Worm (Caenorhabditis elegans): ENCODE data around the gene zfp-2.

zfp-2 gene

DNA sequence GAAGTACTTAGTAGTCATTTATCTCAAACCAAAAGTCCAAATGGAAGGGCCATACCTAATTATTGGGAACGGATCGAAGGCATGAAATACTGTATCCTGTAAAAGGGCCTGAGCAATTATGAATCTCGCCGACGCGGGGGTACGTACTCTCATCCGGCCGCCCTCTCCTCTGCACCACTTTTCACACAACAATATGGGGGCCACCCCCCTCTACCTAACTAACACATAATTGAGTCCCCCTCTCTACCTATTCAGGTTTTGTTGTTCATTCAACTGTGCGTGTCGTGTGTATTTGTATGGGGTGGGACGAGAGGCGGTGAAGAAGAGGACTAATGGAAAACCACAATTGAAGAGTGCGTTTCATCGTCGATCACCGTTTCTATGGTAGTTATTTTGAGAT is 17.0 kb downstream of the zfp-2 start (continued):
- TF ChIP-seq unc-62 (GFP tag; optimal IDR thresholded peaks at IDR 0.05) (no peak), unc-130 (tag; optimal IDR thresholded peaks at IDR 0.05) (no peak), blmp-1 (tag; optimal IDR thresholded peaks at IDR 0.05) (peak; percentile 10), aly-2 (tag; optimal IDR thresholded peaks at IDR 0.05) (no peak), nhr-237 (tag; optimal IDR thresholded peaks at IDR 0.05) (no peak)

DNA sequence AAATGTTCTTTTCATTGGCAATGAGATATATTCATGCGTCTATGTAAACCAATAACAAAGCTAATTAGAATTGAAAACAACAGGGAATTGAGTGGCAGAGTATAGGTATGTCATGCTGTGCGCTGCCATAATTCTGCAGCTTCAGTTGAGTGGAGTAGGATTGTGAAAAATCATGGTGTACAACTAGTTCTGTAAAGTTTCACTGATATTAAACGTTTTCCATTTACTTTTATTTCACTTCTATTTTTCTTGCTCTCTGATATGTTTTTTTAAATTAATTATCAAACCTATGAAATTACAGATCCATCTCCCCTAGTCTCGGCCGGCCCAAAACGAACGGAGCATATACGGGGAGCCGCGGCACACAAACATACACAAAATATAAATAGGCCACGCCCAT is 18.2 kb downstream of the zfp-2 start, which contains the start of gene exc-7:
Gene exc-7, plus strand, starts transcription at position 301 of the 400 bp plus-strand sequence.
- TF ChIP-seq ztf-4 (tag; optimal IDR thresholded peaks at IDR 0.05): no peak
- TF ChIP-seq efl-1 (optimal IDR thresholded peaks at IDR 0.05): no peak
- TF ChIP-seq efl-1 (GFP tag; optimal IDR thresholded peaks at IDR 0.05 in 1 of 2): peak in 1 of 2 experiments; percentile 61

DNA sequence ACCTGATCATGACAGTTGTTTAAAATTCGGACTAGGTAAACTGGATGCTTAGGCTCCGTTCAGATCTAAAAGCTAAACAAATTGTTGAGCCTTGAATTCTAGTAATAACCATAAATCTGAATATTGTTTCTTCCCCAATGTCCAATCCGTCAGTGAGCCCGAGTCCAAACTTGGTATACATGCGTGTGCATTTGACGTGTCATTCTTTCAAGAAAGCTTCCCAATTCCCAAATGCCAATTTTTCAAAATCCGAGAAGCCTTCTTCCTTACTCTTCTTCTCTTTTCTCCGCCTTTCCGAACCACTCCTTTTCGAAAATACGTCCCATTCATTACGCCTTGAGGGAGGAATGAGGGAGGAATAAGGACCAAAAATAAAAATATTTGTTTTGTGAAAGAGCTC is 19.3 kb downstream of the zfp-2 start:
- TF ChIP-seq ceh-8 (GFP tag; optimal IDR thresholded peaks at IDR 0.05) (no peak), aha-1 (tag; optimal IDR thresholded peaks at IDR 0.05) (no peak), lin-14 (GFP tag; optimal IDR thresholded peaks at IDR 0.05) (peak; percentile 15), lin-13 (GFP tag; optimal IDR thresholded peaks at IDR 0.05) (no peak)

DNA sequence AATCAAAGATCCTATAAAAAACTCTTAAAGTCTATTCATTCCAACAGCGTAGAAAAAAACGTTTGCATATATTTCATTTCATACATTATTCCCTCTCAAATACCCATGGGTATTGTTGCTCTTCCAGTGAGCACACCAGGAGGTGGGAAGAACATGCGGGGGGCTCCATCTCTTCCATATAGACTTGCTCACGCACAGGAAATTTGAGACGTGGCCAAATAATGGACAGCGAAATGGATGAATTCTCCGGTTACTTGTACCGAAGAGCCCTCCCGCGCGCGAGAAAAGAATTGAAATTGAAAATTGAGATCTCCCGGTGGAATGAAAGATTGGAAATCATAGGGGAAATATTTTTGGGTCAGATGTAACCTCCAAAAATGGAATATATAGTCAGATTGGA is 20.2 kb downstream of the zfp-2 start:
- TF ChIP-seq dpl-1 (GFP tag; optimal IDR thresholded peaks at IDR 0.05) (no peak), elt-2 (tag; optimal IDR thresholded peaks at IDR 0.05) (no peak), blmp-1 (tag; optimal IDR thresholded peaks at IDR 0.05) (no peak), lsy-2 (tag; optimal IDR thresholded peaks at IDR 0.05) (no peak), efl-3 (GFP tag; optimal IDR thresholded peaks at IDR 0.05) (no peak), isw-1 (GFP tag; IDR thresholded peaks at IDR 0.05) (no peak), hlh-4 (tag; optimal IDR thresholded peaks at IDR 0.05) (no peak), nhr-237 (tag; optimal IDR thresholded peaks at IDR 0.05) (no peak), nhr-90 (tag; optimal IDR thresholded peaks at IDR 0.05; ENCODE audit: poor library complexity) (no peak), nhr-47 (tag; optimal IDR thresholded peaks at IDR 0.05) (no peak), aly-2 (tag; optimal IDR thresholded peaks at IDR 0.05) (no peak), ceh-88 (GFP tag; IDR thresholded peaks at IDR 0.05) (no peak), sptf-1 (tag; optimal IDR thresholded peaks at IDR 0.05) (no peak), hpl-2 (GFP tag; optimal IDR thresholded peaks at IDR 0.05) (no peak), nhr-84 (tag; optimal IDR thresholded peaks at IDR 0.05) (no peak), nhr-71 (tag; optimal IDR thresholded peaks at IDR 0.05) (no peak), F16B12.6 (tag; optimal IDR thresholded peaks at IDR 0.05) (no peak)

DNA sequence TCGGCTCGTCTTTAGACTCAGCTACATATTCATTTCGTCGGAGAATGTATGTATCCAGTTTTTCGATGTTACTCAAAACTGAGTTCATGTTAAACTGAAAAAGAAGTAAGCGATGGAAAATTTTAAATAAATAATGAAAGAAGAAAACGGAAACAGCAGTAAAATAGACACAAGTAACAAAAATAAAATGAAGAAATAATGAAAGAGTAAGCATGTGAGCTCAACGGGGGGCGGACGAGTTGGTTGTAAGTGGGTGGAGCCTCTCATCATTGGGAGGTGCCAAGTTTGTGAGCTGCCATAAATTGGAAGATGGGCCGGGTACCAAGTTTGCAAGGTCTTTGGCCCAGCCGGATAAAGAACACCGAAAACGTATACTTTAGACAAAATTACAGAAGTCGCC is 26.0 kb downstream of the zfp-2 start, which contains the start of gene wee-1.1:
Gene wee-1.1, minus strand, starts transcription at position 101 of the 400 bp plus-strand sequence.
- TF ChIP-seq alr-1 (tag; optimal IDR thresholded peaks at IDR 0.05; ENCODE audit: borderline replicate concordance): no peak
- no peak for TF ChIP-seq ceh-90 (tag; optimal IDR thresholded peaks at IDR 0.05)
- no peak for TF ChIP-seq blmp-1 (tag; optimal IDR thresholded peaks at IDR 0.05)
- no peak for TF ChIP-seq nhr-76 (tag; optimal IDR thresholded peaks at IDR 0.05)
- TF ChIP-seq Y116A8C.19 (tag; optimal IDR thresholded peaks at IDR 0.05; ENCODE audit: borderline replicate concordance): no peak
- TF ChIP-seq aly-2 (tag; optimal IDR thresholded peaks at IDR 0.05): no peak

DNA sequence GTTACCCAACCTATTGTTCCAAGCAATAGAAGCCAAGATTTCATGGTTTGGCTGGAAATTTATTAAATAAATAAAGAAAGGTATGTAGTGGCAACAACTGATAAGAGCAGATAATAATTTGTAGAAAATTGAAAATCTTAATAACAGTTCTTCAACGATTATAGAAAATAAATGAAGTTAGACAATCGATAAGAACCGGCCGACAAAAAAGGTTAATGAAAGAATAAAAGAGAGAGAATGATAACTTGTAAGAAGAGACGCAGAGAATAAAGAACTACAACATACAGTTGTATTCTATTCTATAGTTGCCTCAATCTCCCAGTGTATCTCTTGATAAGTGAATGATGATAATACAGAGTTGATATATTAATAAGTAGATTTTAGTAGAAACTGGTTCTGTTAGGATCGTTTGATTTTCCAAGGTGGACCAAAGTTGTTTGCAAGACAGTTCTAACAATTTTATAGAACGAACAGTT is 29.3 kb downstream of the zfp-2 start, which contains the start of gene ugt-58:
Gene ugt-58, minus strand, starts transcription at position 51 of the 476 bp plus-strand sequence.
- peak; percentile 72 for TF ChIP-seq nhr-85 (tag)
- peak; percentile 15 to 17 for TF ChIP-seq lsy-2 (tag; optimal IDR thresholded peaks at IDR 0.05)
- peak; percentile 40 for TF ChIP-seq elt-2 (tag; optimal IDR thresholded peaks at IDR 0.05)
- peak; percentile 29 for TF ChIP-seq mep-1 (tag; optimal IDR thresholded peaks at IDR 0.05)
- TF ChIP-seq skn-1 (tag; optimal IDR thresholded peaks at IDR 0.05): peak; percentile 53
- peak; percentile 23 for TF ChIP-seq blmp-1 (tag; optimal IDR thresholded peaks at IDR 0.05)
- TF ChIP-seq nhr-19 (GFP tag; conservative IDR thresholded peaks at IDR 0.05): peak; percentile 22
- TF ChIP-seq unc-130 (tag; optimal IDR thresholded peaks at IDR 0.05): no peak
- TF ChIP-seq lin-14 (GFP tag; optimal IDR thresholded peaks at IDR 0.05): peak; percentile 20
- no peak for TF ChIP-seq egl-27 (tag; optimal IDR thresholded peaks at IDR 0.05)
- TF ChIP-seq pqm-1 (tag; optimal IDR thresholded peaks at IDR 0.05): no peak
- no peak for TF ChIP-seq xbp-1 (tag; optimal IDR thresholded peaks at IDR 0.05)
- peak; percentile 80 for TF ChIP-seq nhr-20 (tag; optimal IDR thresholded peaks at IDR 0.05)
- no peak for TF ChIP-seq efl-1 (optimal IDR thresholded peaks at IDR 0.05)
- TF ChIP-seq efl-1 (GFP tag; optimal IDR thresholded peaks at IDR 0.05 in 1 of 2): no peak
- TF ChIP-seq elt-3 (tag; optimal IDR thresholded peaks at IDR 0.05): peak in 5 of 6 experiments; percentile 33 to 74 (median 53)
- TF ChIP-seq mdl-1 (tag; optimal IDR thresholded peaks at IDR 0.05): no peak
- TF ChIP-seq pax-3 (tag; optimal IDR thresholded peaks at IDR 0.05): no peak
- no peak for TF ChIP-seq lin-39 (tag; optimal IDR thresholded peaks at IDR 0.05)
- no peak for TF ChIP-seq mab-9 (GFP tag; IDR thresholded peaks at IDR 0.05)

All from whole organism, L1 larva.